Fruit fly (Drosophila melanogaster) whole organism: Measurements from ENCODE around the gene Mi-2.

ENCODE experiments used
- CG8478 ChIP-seq: fragments of >200 bp; optimal IDR thresholded peaks from 2 replicates; lab custom pipeline; 2018; ENCODE audit warnings: inconsistent platforms
- Dll ChIP-seq: fragments of >200 bp; optimal IDR thresholded peaks from 2 replicates; lab custom pipeline; 2017
- EcR ChIP-seq, 2 experiments: fragments of >200 bp; optimal IDR thresholded peaks; 2 replicates each; lab custom pipeline; 2017; ENCODE audit warnings: missing biosample characterization in 2 of 2, missing genetic modification characterization in 2 of 2, missing genetic modification reagents in 2 of 2
- pan ChIP-seq: fragments of >200 bp; optimal IDR thresholded peaks from 2 replicates; lab custom pipeline; 2017
- psq ChIP-seq: fragments of >200 bp; optimal IDR thresholded peaks from 2 replicates; lab custom pipeline; 2017
- usp ChIP-seq: fragments of >200 bp; optimal IDR thresholded peaks from 2 replicates; lab custom pipeline; 2017; ENCODE audit warnings: missing biosample characterization, missing genetic modification characterization, mixed read lengths

DNA sequence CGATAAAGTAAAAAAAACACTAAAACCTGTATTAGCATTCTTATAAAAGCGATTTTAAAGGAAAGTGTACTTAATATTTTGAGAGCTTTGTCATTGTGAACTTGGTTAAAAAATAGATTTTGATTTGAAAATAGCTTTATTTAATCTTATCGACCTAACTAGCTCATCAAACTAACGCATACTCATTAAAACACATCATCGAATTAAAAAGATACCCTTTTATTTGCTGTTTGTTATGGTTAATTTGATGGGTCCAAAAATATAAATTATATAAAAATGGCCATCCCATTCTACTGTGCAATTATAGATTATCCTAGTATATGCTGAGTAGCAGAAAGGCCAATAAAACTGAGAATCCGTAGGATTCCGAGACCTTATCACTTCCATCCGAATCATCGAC is 41.0 kb upstream of the Mi-2 start, which contains the start of gene CG32219:
- TF ChIP-seq usp (GFP tag; lab: Kevin White, UChicago) = no peak
- no peak for TF ChIP-seq EcR (GFP tag; optimal IDR thresholded peaks at IDR 0.05; lab: Kevin White, UChicago)
- TF ChIP-seq pan (lab: Kevin White, UChicago) = no peak
- TF ChIP-seq psq (lab: Kevin White, UChicago) = no peak
- TF ChIP-seq Dll (lab: Kevin White, UChicago) = no peak
- no peak for TF ChIP-seq CG8478
